Fruit fly (Drosophila melanogaster) whole organism, pupa: Measurements from ENCODE around the gene tst.

Experiments used
- CG10348 ChIP-seq: fragments of 200-800 bp; sonication (Bioruptor generic); IDR thresholded peaks from 2 replicates; pipeline ENCODE4 v1.3.6; 2022; ENCODE audit warnings: missing biosample characterization, missing genetic modification characterization
- CG12605 ChIP-seq: fragments of 200-800 bp; sonication (Bioruptor generic); IDR thresholded peaks from 2 replicates; pipeline ENCODE4 v1.3.6; 2022; ENCODE audit warnings: missing biosample characterization, missing genetic modification characterization
- CG13204 ChIP-seq: fragments of 200-800 bp; sonication (Bioruptor generic); optimal IDR thresholded peaks from 2 replicates; lab custom pipeline; 2018; ENCODE audit warnings: missing biosample characterization, mild to moderate bottlenecking, missing genetic modification characterization, moderate library complexity
- CG14655 ChIP-seq: fragments of 200-800 bp; sonication (Bioruptor generic); optimal IDR thresholded peaks from 3 replicates; lab custom pipeline; 2017; ENCODE audit warnings: mild to moderate bottlenecking, missing biosample characterization, missing genetic modification reagents, missing genetic modification characterization
- CG15710 ChIP-seq: fragments of 200-800 bp; sonication (Bioruptor generic); optimal IDR thresholded peaks from 2 replicates; lab custom pipeline; 2018; ENCODE audit warnings: missing biosample characterization, mild to moderate bottlenecking, missing genetic modification characterization, moderate library complexity
- CG17806 ChIP-seq: fragments of 200-800 bp; sonication (Bioruptor generic); optimal IDR thresholded peaks from 2 replicates; lab custom pipeline; 2018; ENCODE audit warnings: missing biosample characterization, mild to moderate bottlenecking, missing genetic modification characterization, moderate library complexity
- CG32121 ChIP-seq: fragments of 200-800 bp; sonication (Bioruptor generic); IDR thresholded peaks from 2 replicates; pipeline ENCODE4 v1.3.6; 2022; ENCODE audit warnings: missing biosample characterization, missing genetic modification characterization
- CG34367 ChIP-seq: fragments of 200-800 bp; sonication (Bioruptor generic); optimal IDR thresholded peaks from 2 replicates; lab custom pipeline; 2018; ENCODE audit warnings: missing biosample characterization, mild to moderate bottlenecking, missing genetic modification characterization
- CG4496 ChIP-seq: fragments of 200-800 bp; sonication (Bioruptor generic); IDR thresholded peaks from 3 replicates; pipeline ENCODE4 v1.3.6; 2022; ENCODE audit warnings: missing biosample characterization, missing genetic modification characterization
- CG8159 ChIP-seq: fragments of 200-800 bp; sonication (Bioruptor generic); optimal IDR thresholded peaks from 3 replicates; lab custom pipeline; 2018; ENCODE audit warnings: missing biosample characterization, mild to moderate bottlenecking, missing genetic modification characterization, moderate library complexity
- CG8301 ChIP-seq: fragments of 200-800 bp; sonication (Bioruptor generic); optimal IDR thresholded peaks from 2 replicates; lab custom pipeline; 2018; ENCODE audit warnings: missing biosample characterization, mild to moderate bottlenecking, missing genetic modification characterization
- CG9948 ChIP-seq: fragments of 200-800 bp; sonication (Bioruptor generic); optimal IDR thresholded peaks from 2 replicates; lab custom pipeline; 2018; ENCODE audit warnings: missing biosample characterization, mild to moderate bottlenecking, missing genetic modification characterization, moderate library complexity
- D1 ChIP-seq: fragments of 200-800 bp; sonication (Bioruptor generic); optimal IDR thresholded peaks from 2 replicates; lab custom pipeline; 2018; ENCODE audit warnings: missing biosample characterization, mild to moderate bottlenecking, missing genetic modification characterization, moderate library complexity
- EcR ChIP-seq: fragments of 200-800 bp; sonication (Bioruptor generic); optimal IDR thresholded peaks from 3 replicates; lab custom pipeline; 2019; ENCODE audit warnings: missing biosample characterization, missing genetic modification characterization, mild to moderate bottlenecking, moderate library complexity, missing genetic modification reagents
- Ets98B ChIP-seq: fragments of 200-800 bp; sonication (Bioruptor generic); IDR thresholded peaks from 2 replicates; pipeline ENCODE4 v1.3.6; 2022; ENCODE audit warnings: missing biosample characterization, missing genetic modification characterization
- Pif1A ChIP-seq: fragments of 200-800 bp; sonication (Bioruptor generic); optimal IDR thresholded peaks from 3 replicates; lab custom pipeline; 2016; ENCODE audit warnings: missing biosample characterization, missing genetic modification characterization
- Pif1B ChIP-seq: fragments of 200-800 bp; sonication (Bioruptor generic); optimal IDR thresholded peaks from 3 replicates; lab custom pipeline; 2016; ENCODE audit warnings: missing biosample characterization, missing genetic modification characterization
- Snoo ChIP-seq: fragments of 200-800 bp; sonication (Bioruptor generic); optimal IDR thresholded peaks from 3 replicates; lab custom pipeline; 2017; ENCODE audit warnings: missing biosample characterization, mild to moderate bottlenecking, missing genetic modification characterization, inconsistent platforms
- fd96Ca ChIP-seq: fragments of 200-800 bp; sonication (Bioruptor generic); IDR thresholded peaks from 3 replicates; pipeline ENCODE4 v1.3.6; 2022; ENCODE audit warnings: missing biosample characterization, missing genetic modification characterization
- gl ChIP-seq: fragments of 200-800 bp; sonication (Bioruptor generic); optimal IDR thresholded peaks from 2 replicates; lab custom pipeline; 2018; ENCODE audit warnings: missing biosample characterization, mild to moderate bottlenecking, missing genetic modification characterization
- rn ChIP-seq: fragments of 200-800 bp; sonication (Bioruptor generic); IDR thresholded peaks from 2 replicates; pipeline ENCODE4 v1.3.6; 2022; ENCODE audit warnings: missing biosample characterization, missing genetic modification characterization

The tst gene

dm6 chr3R:23803668-23804067 lies 31.0 kb upstream of the tst start, which contains the start of gene CG34355:
CG34355 (plus strand) TSS chr3R:23803859.
- TF ChIP-seq Pif1A (GFP tag; lab: Kevin White, UChicago): no peak
- no peak for TF ChIP-seq EcR
- TF ChIP-seq CG4496: peak; percentile 54; the same call in 2 of the 3 replicates
- peak; percentile 42 for TF ChIP-seq CG34367 (tag; lab: Kevin White, UChicago)
- TF ChIP-seq CG8301 (tag; lab: Kevin White, UChicago): no peak
- no peak for TF ChIP-seq rn (GFP tag; lab: Robert Waterston, UW)

- TF ChIP-seq CG8159 (tag; lab: Kevin White, UChicago): no peak
- peak; percentile 51; the same call in 1 of the 2 replicates for TF ChIP-seq CG32121 (GFP tag; lab: Robert Waterston, UW)
- TF ChIP-seq CG10348 (GFP tag; lab: Robert Waterston, UW): no peak
- TF ChIP-seq CG12605 (GFP tag; lab: Robert Waterston, UW): peak; percentile 43; the same call in 1 of the 2 replicates
- peak; percentile 72 for TF ChIP-seq CG17806
- TF ChIP-seq CG14655 (GFP tag; lab: Kevin White, UChicago): no peak
- peak; percentile 62 for TF ChIP-seq CG15710 (tag; lab: Kevin White, UChicago)
- TF ChIP-seq CG4496: peak; percentile 40; the same call in 1 of the 3 replicates
- TF ChIP-seq CG13204 (GFP tag; lab: Kevin White, UChicago): no peak
- peak; percentile 51 for TF ChIP-seq CG9948 (tag; lab: Kevin White, UChicago)
Observed at dm6 chr3R:23791491-23791890, 18.8 kb upstream of the tst start.

dm6 chr3R:23790483-23791175 lies 18.0 kb upstream of the tst start:
- TF ChIP-seq CG34367 (tag; lab: Kevin White, UChicago) (no peak), CG10348 (GFP tag; lab: Robert Waterston, UW) (no peak), Pif1B (GFP tag; lab: Kevin White, UChicago) (no peak), D1 (tag; lab: Kevin White, UChicago) (no peak), fd96Ca (GFP tag; lab: Robert Waterston, UW) (no peak), Ets98B (GFP tag; lab: Robert Waterston, UW) (no peak), CG13204 (GFP tag; lab: Kevin White, UChicago) (no peak), CG4496 (no peak), CG12605 (GFP tag; lab: Robert Waterston, UW) (no peak)

- TF ChIP-seq Pif1B (GFP tag; lab: Kevin White, UChicago): no peak
- TF ChIP-seq CG13204 (GFP tag; lab: Kevin White, UChicago): no peak
- TF ChIP-seq gl (tag; lab: Kevin White, UChicago): no peak
- no peak for TF ChIP-seq fd96Ca (GFP tag; lab: Robert Waterston, UW)
- TF ChIP-seq CG34367 (tag; lab: Kevin White, UChicago): no peak
- TF ChIP-seq CG17806: no peak
- TF ChIP-seq EcR: no peak
- TF ChIP-seq Snoo: no peak
- no peak for TF ChIP-seq CG12605 (GFP tag; lab: Robert Waterston, UW)
- TF ChIP-seq CG8159 (tag; lab: Kevin White, UChicago): no peak
- no peak for TF ChIP-seq CG8301 (tag; lab: Kevin White, UChicago)
- TF ChIP-seq CG4496: no peak
- TF ChIP-seq CG14655 (GFP tag; lab: Kevin White, UChicago): no peak
Observed at dm6 chr3R:23789584-23789983, 16.9 kb upstream of the tst start.

dm6 chr3R:23788406-23789021 lies 15.9 kb upstream of the tst start:
- TF ChIP-seq CG4496: peak; percentile 41; the same call in 2 of the 3 replicates
- peak; percentile 43 for TF ChIP-seq Ets98B (GFP tag; lab: Robert Waterston, UW)
- peak; percentile 83 for TF ChIP-seq CG8159 (tag; lab: Kevin White, UChicago)
- TF ChIP-seq CG34367 (tag; lab: Kevin White, UChicago): peak; percentile 67
- TF ChIP-seq CG14655 (GFP tag; lab: Kevin White, UChicago): peak; percentile 82
- TF ChIP-seq CG32121 (GFP tag; lab: Robert Waterston, UW): peak; percentile 62
- no peak for TF ChIP-seq rn (GFP tag; lab: Robert Waterston, UW)
- peak; percentile 74 for TF ChIP-seq Pif1B (GFP tag; lab: Kevin White, UChicago)
- peak; percentile 79 for TF ChIP-seq CG17806
- peak; percentile 77 for TF ChIP-seq CG15710 (tag; lab: Kevin White, UChicago)
- peak; percentile 80 for TF ChIP-seq CG8301 (tag; lab: Kevin White, UChicago)
- peak; percentile 80 for TF ChIP-seq CG9948 (tag; lab: Kevin White, UChicago)
- TF ChIP-seq gl (tag; lab: Kevin White, UChicago): peak; percentile 37
- TF ChIP-seq CG10348 (GFP tag; lab: Robert Waterston, UW): no peak
- peak; percentile 67 for TF ChIP-seq Pif1A (GFP tag; lab: Kevin White, UChicago)
- peak; percentile 97 for TF ChIP-seq CG13204 (GFP tag; lab: Kevin White, UChicago)
- peak; percentile 64; the same call in 2 of the 3 replicates for TF ChIP-seq fd96Ca (GFP tag; lab: Robert Waterston, UW)
- TF ChIP-seq EcR: peak; percentile 98
- TF ChIP-seq CG12605 (GFP tag; lab: Robert Waterston, UW): peak; percentile 48; the same call in 1 of the 2 replicates
- TF ChIP-seq D1 (tag; lab: Kevin White, UChicago): peak; percentile 50
- peak; percentile 60 for TF ChIP-seq Snoo
